Worm (Caenorhabditis elegans): ENCODE data around the gene cyk-1.
A peak's percentile ranks its signal among the peaks of the same experiment; 100 is the strongest.

Gene cyk-1

ce11 chrIII:7025839-7026238, 3.2 kb downstream of the cyk-1 start:
- TF ChIP-seq lin-39 (tag; optimal IDR thresholded peaks at IDR 0.05) (no peak), egl-13 (tag; optimal IDR thresholded peaks at IDR 0.05) (no peak), efl-1 (optimal IDR thresholded peaks at IDR 0.05) (no peak), efl-1 (GFP tag; optimal IDR thresholded peaks at IDR 0.05 in 1 of 2) (peak in 1 of 2 experiments; percentile 86), zag-1 (tag; optimal IDR thresholded peaks at IDR 0.05) (no peak), ceh-8 (GFP tag; optimal IDR thresholded peaks at IDR 0.05) (peak; percentile 80), ztf-11 (tag; optimal IDR thresholded peaks at IDR 0.05) (no peak), nhr-84 (tag; optimal IDR thresholded peaks at IDR 0.05) (no peak)

- no peak for TF ChIP-seq efl-3 (GFP tag; optimal IDR thresholded peaks at IDR 0.05)
- TF ChIP-seq C16A3.4 (tag; optimal IDR thresholded peaks at IDR 0.05) = peak; percentile 55
- no peak for TF ChIP-seq C34B4.2 (tag; optimal IDR thresholded peaks at IDR 0.05)
- TF ChIP-seq nhr-12 (tag; optimal IDR thresholded peaks at IDR 0.05) = no peak
- TF ChIP-seq fkh-10 (GFP tag; optimal IDR thresholded peaks at IDR 0.05) = peak; percentile 22
- TF ChIP-seq egl-13 (tag; optimal IDR thresholded peaks at IDR 0.05) = no peak
- TF ChIP-seq fos-1 (tag; optimal IDR thresholded peaks at IDR 0.05) = peak; percentile 31
- TF ChIP-seq ceh-88 (GFP tag; IDR thresholded peaks at IDR 0.05) = no peak
- TF ChIP-seq skn-1 (tag; optimal IDR thresholded peaks at IDR 0.05) = peak; percentile 33
- peak; percentile 48 for TF ChIP-seq blmp-1 (tag; optimal IDR thresholded peaks at IDR 0.05)
- peak; percentile 57 for TF ChIP-seq tbx-2 (tag; optimal IDR thresholded peaks at IDR 0.05)
- TF ChIP-seq unc-86 (tag; optimal IDR thresholded peaks at IDR 0.05) = peak; percentile 35
- peak; percentile 52 for TF ChIP-seq rnt-1 (tag; optimal IDR thresholded peaks at IDR 0.05)
- TF ChIP-seq sup-37 (GFP tag; optimal IDR thresholded peaks at IDR 0.05) = no peak
- peak; percentile 75 for TF ChIP-seq lin-15B (tag; optimal IDR thresholded peaks at IDR 0.05)
- TF ChIP-seq dpl-1 (GFP tag; optimal IDR thresholded peaks at IDR 0.05) = peak; percentile 58 to 73 (median 70)
- TF ChIP-seq F16B12.6 (tag; optimal IDR thresholded peaks at IDR 0.05) = peak; percentile 57
- TF ChIP-seq lin-14 (GFP tag; optimal IDR thresholded peaks at IDR 0.05) = peak; percentile 61
- peak; percentile 42 for TF ChIP-seq fkh-8 (tag; optimal IDR thresholded peaks at IDR 0.05)
- TF ChIP-seq xbp-1 (tag; optimal IDR thresholded peaks at IDR 0.05) = peak; percentile 52
- peak; percentile 70 to 77 for TF ChIP-seq lin-35 (GFP tag; optimal IDR thresholded peaks at IDR 0.05)
- no peak for TF ChIP-seq nhr-84 (tag; optimal IDR thresholded peaks at IDR 0.05)
- TF ChIP-seq C04F5.9 (tag; optimal IDR thresholded peaks at IDR 0.05) = peak; percentile 31
- peak in 2 of 3 experiments; percentile 25 to 62 for TF ChIP-seq ceh-82 (tag; optimal IDR thresholded peaks at IDR 0.05)
- peak; percentile 52 for TF ChIP-seq dsc-1 (tag; optimal IDR thresholded peaks at IDR 0.05)
- TF ChIP-seq jun-1 (tag; optimal IDR thresholded peaks at IDR 0.05) = peak; percentile 19
- peak; percentile 47 for TF ChIP-seq nhr-19 (GFP tag; conservative IDR thresholded peaks at IDR 0.05)
- TF ChIP-seq nhr-47 (tag; optimal IDR thresholded peaks at IDR 0.05) = peak; percentile 66
- TF ChIP-seq snu-23 (GFP tag; optimal IDR thresholded peaks at IDR 0.05) = peak; percentile 70
- no peak for TF ChIP-seq unc-130 (tag; optimal IDR thresholded peaks at IDR 0.05)
- peak; percentile 69 for TF ChIP-seq nhr-71 (tag; optimal IDR thresholded peaks at IDR 0.05)
- TF ChIP-seq ama-1 (optimal IDR thresholded peaks at IDR 0.05) = no peak
- TF ChIP-seq nhr-20 (tag; optimal IDR thresholded peaks at IDR 0.05) = peak; percentile 55
- peak; percentile 59 for TF ChIP-seq swsn-7 (tag; optimal IDR thresholded peaks at IDR 0.05)
- peak; percentile 77 to 79 for TF ChIP-seq efl-1 (optimal IDR thresholded peaks at IDR 0.05)
- peak; percentile 74 to 96 for TF ChIP-seq efl-1 (GFP tag; optimal IDR thresholded peaks at IDR 0.05 in 1 of 2)
- TF ChIP-seq irx-1 (tag; optimal IDR thresholded peaks at IDR 0.05) = no peak
- peak; percentile 41 for TF ChIP-seq nhr-85 (tag)
- no peak for TF ChIP-seq fkh-4 (tag; optimal IDR thresholded peaks at IDR 0.05; ENCODE audit: borderline replicate concordance)
- peak; percentile 46 for TF ChIP-seq nhr-90 (tag; optimal IDR thresholded peaks at IDR 0.05; ENCODE audit: poor library complexity)
- peak; percentile 61 for TF ChIP-seq mep-1 (tag; optimal IDR thresholded peaks at IDR 0.05)
- TF ChIP-seq lsy-2 (tag; optimal IDR thresholded peaks at IDR 0.05) = peak; percentile 73 to 89
- TF ChIP-seq mdl-1 (tag; optimal IDR thresholded peaks at IDR 0.05) = no peak
- peak; percentile 20 for TF ChIP-seq lir-3 (tag; optimal IDR thresholded peaks at IDR 0.05; ENCODE audit: poor library complexity)
- peak; percentile 63 for TF ChIP-seq isw-1 (GFP tag; IDR thresholded peaks at IDR 0.05)
These were observed 7.8 kb downstream of the cyk-1 start, which contains the start of gene rfl-1 for ce11 chrIII:7021156-7021637. TSS of gene rfl-1 (plus strand) at chrIII:7021206.
